Fruit fly (Drosophila melanogaster): ENCODE results near the gene rho.

rho gene

DNA sequence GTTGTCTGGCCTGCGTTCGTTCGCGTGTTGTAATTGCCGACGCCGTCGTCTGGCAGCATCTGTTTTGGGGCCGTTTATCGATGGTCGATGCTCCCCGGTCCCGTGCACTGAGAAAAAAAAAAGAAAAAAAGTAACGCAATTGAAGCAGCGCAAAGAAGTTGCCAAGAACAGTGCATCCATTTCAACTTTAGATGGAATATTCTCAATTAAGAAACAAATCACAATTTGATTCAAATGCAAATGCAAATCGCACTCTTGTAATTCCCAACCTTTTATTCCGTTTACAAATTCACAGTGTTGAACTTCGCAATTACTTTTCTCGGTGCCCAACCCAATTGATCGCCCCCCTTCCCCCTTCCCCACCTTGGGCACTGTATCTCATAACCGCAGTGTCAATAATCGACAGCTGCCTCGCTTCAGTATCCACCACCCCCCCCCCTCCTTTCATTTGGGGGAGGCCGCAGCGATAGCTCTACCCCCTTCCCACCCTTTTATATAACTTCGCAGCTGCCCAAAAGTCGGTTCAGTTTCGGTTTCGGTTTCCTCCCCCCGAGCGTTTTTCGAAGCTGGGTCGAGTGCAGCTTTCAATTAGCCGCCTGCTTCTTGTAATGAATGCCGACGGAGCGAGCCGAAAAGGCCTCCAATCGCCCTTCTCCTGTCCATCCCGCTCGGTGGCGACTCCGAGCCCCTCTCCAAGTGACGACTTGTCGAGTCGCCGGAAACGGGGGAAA is 5.4 kb upstream of the rho start:
- no peak for TF ChIP-seq noc (tag; optimal IDR thresholded peaks at IDR 0.05)

DNA sequence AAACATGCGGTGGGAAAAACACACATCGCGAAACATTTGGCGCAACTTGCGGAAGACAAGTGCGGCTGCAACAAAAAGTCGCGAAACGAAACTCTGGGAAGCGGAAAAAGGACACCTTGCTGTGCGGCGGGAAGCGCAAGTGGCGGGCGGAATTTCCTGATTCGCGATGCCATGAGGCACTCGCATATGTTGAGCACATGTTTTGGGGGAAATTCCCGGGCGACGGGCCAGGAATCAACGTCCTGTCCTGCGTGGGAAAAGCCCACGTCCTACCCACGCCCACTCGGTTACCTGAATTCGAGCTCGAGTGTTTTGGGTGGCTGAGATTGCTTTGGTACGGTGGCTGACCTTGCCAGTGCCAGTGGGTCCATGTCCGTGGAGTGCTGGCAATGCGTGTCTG is 1.8 kb upstream of the rho start:
- TF ChIP-seq noc (tag; optimal IDR thresholded peaks at IDR 0.05): no peak

DNA sequence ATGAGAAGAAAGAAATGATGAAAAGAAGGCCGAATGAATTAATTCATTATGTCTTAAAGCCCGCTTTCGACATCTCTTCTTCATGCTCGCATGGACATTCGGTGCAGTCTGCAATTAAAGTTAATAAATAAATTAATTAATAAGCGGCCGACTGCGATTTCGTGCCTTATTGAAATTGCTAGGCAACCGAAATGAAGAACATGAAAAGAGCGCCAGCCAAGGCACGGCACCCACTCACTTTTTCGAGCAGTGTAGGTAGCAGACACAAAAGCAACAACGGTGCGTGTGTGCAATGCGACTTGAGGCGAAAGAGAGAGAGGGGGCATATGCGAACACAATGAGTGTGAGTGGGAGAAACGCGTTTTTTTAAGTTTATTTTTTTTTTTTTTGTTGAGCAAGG is 854 bp downstream of the rho start:
- TF ChIP-seq noc (tag; optimal IDR thresholded peaks at IDR 0.05): no peak

DNA sequence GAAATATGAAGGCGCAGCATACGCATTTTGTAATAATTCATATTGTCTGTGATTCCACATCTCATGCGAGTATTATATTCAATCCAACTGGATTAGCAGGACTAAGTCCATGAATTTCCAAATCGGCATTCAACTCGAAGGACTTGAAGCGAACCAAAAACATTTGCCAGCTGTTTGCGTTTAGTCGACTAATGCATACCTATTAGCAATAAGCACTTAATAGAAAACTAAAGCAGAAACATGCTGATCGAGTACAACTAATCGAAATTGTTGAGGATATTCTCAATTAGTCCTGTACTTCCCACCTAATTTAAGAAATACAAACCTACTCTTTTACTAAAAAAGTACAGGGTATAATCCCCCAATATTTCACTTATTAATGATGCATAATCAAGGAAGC is 5.6 kb downstream of the rho start:
- TF ChIP-seq noc (tag; optimal IDR thresholded peaks at IDR 0.05): no peak

DNA sequence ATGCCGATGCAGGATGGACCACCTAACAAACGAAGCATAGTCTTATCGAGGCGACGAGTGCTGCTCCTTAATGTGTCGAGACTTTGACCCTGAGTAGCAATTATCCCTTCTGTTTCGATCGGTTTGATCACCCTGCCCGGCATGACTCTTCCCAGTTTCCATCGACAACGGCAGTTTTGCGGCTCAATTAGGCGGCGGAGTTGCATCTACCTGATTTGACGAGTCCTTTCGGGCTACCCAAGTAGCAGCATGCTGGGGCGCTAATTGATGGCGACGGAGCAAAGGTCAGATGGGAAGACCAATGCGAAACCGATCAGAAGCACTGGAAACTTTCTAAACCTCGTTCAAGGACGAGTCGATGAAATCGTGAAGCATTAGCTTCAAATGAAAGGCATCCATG is 7.4 kb downstream of the rho start:
- TF ChIP-seq noc (tag; optimal IDR thresholded peaks at IDR 0.05): no peak

DNA sequence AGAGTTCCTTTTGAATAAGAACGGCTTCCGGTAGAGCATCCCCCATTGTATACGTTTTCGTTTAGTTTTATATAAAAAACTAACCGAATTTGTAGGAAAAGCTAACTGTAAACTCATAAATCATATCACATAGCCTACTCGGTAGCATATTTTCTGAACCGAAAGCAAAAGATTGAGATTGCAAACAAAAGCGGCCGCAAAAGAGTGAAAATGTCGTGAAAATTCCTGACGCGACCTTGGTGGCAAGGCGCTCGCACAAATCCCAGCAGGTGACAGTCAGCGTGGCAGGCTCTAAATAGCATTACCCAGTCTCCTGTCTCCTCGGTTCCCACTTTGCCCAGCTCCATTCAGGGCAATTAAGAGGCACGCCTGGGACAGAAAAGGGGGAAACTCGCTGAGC is 8.3 kb downstream of the rho start, which contains the start of gene Naa30B:
Gene Naa30B, minus strand, starts transcription at position 101 of the 400 bp plus-strand sequence.
- TF ChIP-seq noc (tag; optimal IDR thresholded peaks at IDR 0.05): no peak

DNA sequence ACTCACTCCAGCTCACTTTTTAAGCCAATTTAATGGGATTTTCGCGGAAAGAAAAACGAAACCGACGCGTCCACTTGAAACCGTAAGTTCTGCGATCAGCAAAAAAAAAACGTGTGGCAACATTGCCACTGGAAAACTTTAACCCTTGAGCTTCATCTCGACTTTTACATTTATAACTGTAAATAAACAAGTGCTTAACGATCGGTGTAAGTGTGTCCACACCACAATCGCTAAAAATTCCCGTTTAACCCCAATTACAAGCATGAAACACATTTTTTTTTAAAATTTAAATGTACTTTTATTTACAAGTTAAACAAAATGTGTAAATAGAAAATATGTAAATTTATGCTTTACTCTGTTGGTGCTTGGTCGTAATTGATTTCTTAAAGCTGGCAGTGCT is 11.5 kb downstream of the rho start, which contains the start of gene Ptp61F:
Gene Ptp61F, minus strand, starts transcription at position 101 of the 400 bp plus-strand sequence.
- no peak for TF ChIP-seq noc (tag; optimal IDR thresholded peaks at IDR 0.05)

DNA sequence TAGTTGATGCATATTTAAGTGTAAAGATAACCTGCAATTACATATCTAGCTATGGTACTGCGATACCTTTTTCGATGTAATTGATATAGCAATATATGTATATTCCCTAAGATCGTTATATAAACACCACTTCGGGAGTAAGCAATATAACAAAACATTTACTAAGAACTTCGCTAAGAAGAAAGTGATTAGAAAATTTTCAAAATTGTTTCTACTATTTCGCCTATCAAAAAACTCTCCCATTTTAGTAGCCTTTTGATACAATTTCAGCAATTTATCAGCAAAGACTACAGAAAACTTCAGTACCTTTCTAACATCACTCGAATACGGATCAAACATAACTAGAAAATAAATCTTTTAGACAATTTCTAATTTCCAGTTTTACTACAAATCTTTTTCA is 13.7 kb downstream of the rho start, which contains the start of gene robl62A:
Gene robl62A, plus strand, starts transcription at position 301 of the 400 bp plus-strand sequence.
- no peak for TF ChIP-seq noc (tag; optimal IDR thresholded peaks at IDR 0.05)

DNA sequence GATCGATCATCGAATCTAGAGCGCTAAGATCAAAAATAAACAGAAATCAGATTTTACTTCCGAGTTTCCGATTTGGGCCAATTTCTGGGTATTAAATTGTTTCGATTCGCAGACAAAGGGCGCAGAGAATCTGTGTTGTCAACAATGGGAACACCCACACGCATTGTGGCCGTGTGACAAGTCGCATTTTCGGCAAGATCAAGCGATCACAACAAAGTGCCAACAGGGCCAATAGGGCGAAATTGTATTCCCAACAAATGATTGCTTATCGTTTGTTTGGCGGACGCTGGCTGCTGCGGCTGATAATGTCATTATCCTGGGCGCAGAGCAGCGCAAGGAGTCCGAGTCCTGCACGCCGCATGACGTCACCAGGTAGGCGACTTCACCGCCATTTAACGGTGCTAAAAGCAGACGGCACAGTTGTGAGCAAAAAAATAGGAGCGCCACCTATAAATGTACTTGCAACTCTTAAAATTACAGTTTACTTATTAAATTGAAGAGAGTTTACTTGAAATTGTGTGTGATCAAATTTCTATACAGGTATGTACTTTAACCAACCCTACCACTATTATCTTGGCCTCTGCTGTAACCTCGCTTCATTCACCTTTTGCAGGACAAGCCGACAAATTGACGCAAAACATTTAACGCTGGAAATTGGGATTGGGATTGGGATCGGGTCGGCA is 15.5 kb downstream of the rho start:
- TF ChIP-seq noc (tag; optimal IDR thresholded peaks at IDR 0.05): no peak

DNA sequence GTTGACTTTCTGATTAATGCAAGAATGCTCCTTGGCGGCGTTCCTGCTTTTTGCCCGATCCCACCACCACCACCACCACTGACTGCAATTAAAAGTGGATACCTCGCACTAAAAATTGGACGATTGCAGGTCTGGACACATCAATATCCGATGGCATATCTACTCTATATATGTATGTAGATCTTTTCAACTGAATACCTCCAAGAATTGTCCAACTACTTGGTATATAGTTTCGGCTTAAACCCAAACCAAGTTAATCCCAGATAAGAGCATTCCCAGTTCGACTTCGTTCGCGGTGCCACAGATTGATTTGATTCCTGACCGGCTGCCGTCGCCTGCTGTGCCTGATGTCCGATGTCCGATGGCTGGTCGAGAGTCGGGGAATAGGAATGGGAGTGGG is 21.1 kb downstream of the rho start:
- no peak for TF ChIP-seq noc (tag; optimal IDR thresholded peaks at IDR 0.05)

DNA sequence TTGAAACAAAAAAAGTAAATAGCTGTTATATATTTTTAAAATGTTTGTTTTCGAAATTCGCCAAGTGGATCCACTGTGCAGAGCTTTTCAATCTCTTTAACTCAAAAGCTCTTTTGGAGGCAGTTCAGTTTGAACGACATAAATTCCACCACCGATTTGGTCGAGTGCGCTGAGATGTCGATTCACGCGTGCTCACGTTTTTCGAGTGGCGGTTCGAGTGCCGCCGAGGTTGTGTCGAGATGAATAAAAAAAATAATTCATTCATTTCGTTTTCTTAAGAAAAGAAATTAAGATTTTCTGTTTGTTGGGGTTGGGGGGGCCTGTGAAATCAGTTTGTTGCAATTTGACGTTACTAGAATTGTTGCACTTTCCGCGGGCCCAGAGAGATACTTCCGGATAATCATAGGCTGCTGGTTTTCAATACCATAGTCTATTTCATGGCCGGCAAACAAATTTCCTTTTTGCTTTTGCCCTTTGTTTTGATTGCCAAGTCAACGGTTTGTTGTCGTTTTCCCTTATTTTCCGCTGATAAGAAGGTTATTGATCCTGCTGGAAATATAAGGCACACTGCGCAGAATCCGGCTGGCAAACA is 25.1 kb downstream of the rho start:
- TF ChIP-seq noc (tag; optimal IDR thresholded peaks at IDR 0.05): no peak

DNA sequence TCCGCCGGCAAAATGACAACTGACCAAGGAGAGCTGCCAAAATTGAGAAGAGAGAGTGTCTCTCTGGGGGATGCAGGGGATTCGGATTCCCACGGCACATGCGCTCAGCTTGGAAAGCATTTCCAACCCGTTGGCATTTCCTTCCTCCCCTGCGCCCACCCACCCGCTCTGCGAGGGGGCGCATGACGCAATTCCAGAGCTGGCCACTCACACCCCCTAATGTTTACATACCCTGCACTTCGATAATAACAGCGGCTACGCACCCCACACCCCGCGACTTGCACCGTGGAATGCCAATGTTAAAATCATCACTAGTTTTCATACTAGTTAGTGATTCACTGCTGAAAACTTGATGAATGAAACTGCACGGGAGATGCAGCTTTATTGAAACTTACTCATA is 25.9 kb downstream of the rho start, which contains the start of gene stet:
Gene stet, minus strand, starts transcription at position 25 of the 400 bp plus-strand sequence.
- no peak for TF ChIP-seq noc (tag; optimal IDR thresholded peaks at IDR 0.05)

DNA sequence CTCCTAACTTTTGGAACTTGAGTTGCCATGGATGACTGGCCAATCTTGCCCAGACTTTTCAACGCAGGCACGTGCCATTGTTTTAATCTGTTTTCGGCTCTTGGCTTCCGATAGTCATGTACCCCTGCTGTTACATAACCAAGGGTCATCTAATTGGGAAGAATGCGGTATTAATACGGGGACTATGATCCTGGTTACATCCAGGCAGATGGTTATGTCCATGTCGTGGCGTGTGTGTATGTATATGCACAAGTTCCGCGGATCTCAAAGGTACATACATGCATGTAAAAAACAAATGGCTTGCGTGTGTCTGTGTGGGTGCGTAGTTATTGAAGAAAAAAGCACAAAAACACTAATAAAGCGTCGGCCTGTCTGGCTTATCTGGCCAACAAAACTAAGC is 32.2 kb downstream of the rho start:
- TF ChIP-seq noc (tag; optimal IDR thresholded peaks at IDR 0.05): no peak

DNA sequence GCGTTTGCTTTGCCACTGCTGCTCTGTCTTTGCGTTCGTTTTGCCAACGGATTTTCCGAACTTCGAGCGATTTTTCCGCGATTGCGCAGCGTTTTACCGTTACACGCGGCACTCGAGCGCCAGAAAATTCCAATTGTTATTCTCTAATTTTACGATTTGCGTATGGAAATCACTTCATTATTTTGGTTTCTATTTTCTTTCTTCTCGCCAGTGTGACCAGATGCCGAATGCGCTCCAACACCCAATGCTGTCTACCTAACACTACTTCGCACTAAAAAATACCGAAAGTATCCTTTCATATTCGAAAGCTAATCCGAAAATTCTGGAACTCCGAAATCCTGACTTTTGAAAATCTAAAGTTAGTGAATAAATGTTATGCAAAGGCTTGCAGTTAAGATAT is 32.8 kb downstream of the rho start, which contains the start of gene CG12084:
Gene CG12084, minus strand, starts transcription at position 236 of the 400 bp plus-strand sequence.
- no peak for TF ChIP-seq noc (tag; optimal IDR thresholded peaks at IDR 0.05)

DNA sequence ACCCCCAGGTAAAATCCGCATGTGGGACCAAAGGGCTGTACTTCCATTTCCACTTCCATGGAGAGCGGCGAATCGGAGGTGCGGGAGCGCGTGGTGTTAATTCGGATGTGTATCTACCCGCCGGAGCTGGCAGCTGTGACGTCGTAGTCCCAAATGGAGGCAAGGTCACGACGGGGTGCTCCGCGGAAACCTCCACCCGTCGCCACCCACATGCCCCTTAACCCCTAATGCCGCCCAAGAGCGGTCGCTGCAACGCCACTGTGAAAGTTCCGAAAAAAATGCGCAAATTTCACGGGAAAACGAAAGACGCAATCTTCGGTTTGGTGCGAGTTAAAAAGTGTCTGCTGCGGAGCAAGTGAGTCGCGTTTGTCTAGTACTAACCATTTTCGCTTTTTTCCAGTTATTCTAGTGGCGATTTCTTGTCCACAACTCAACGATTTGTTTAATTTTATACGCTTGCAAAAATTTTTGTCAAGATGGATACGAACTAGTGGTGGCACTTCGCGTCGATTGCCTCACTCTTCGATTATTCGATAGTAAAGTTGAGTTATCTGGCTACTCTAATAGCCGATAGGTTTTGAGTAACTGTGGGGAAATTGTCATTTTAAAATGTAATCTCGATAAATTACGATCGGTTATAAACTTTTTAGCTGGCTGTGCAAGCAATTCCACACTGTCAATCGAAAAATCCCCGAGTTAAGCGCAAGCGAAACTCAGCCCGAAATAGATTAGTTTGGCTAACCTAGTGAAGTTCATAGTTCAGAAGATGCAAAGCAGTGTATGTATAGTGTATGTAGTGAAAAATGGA is 38.7 kb downstream of the rho start, which contains the start of the genes hfp and Psa:
Gene hfp, minus strand, starts transcription at position 505 of the 808 bp plus-strand sequence.
Gene Psa, plus strand, starts transcription at position 758 of the 808 bp plus-strand sequence.
- TF ChIP-seq noc (tag; optimal IDR thresholded peaks at IDR 0.05): peak; percentile 6
